Fruit fly (Drosophila melanogaster): Measurements from ENCODE around the gene CG34174.

CG34174 gene

dm6 chr2L:2180120-2180539, 33.9 kb upstream of the CG34174 start (continued):
- TF ChIP-seq Smox (GFP tag; optimal IDR thresholded peaks at IDR 0.05) (peak; percentile 79), vri (GFP tag; optimal IDR thresholded peaks at IDR 0.05) (peak; percentile 55), lz (GFP tag; optimal IDR thresholded peaks at IDR 0.05) (peak; percentile 81), CG10669 (GFP tag; optimal IDR thresholded peaks at IDR 0.05) (peak; percentile 83), CG31627 (GFP tag; optimal IDR thresholded peaks at IDR 0.05) (peak; percentile 67), CG6808 (GFP tag; optimal IDR thresholded peaks at IDR 0.05) (peak; percentile 85), CG3919 (GFP tag; optimal IDR thresholded peaks at IDR 0.05) (peak; percentile 88), CG6163 (GFP tag; IDR thresholded peaks at IDR 0.05) (peak; percentile 94), Eip78C (GFP tag) (peak; percentile 96), Eip75B (GFP tag; optimal IDR thresholded peaks at IDR 0.05) (peak; percentile 87), svp (GFP tag) (peak; percentile 94), CG6276 (GFP tag; optimal IDR thresholded peaks at IDR 0.05) (peak; percentile 84)

DNA sequence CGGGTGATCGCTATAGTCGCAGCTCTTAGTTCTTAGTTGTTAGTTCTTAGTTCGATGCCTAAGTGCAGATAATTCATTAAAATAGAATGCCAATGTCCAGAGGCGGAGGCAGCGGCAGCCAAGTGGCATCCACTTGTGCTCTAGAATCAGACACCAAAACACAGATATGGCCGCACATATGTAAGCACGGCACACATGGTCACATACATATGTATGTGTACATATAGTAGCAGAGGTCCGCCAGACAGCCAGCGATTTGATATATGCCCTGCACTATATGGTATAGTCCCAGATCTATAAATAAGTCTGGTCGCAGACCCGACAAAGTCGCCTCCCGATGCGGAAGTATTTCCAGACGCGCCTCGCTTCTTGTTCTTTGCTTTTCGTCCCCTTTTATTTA, 33.4 kb upstream of the CG34174 start:
- no peak for TF ChIP-seq CG4318 (GFP tag; optimal IDR thresholded peaks at IDR 0.05)
- no peak for TF ChIP-seq svp (GFP tag)
- no peak for TF ChIP-seq net (GFP tag; optimal IDR thresholded peaks at IDR 0.05)
- no peak for TF ChIP-seq OdsH (GFP tag; optimal IDR thresholded peaks at IDR 0.05)
- no peak for TF ChIP-seq CG10669 (GFP tag; optimal IDR thresholded peaks at IDR 0.05)
- no peak for TF ChIP-seq Lpt (GFP tag; optimal IDR thresholded peaks at IDR 0.05)
- TF ChIP-seq Eip78C (GFP tag), result no peak
- TF ChIP-seq fkh (GFP tag; optimal IDR thresholded peaks at IDR 0.05), result no peak
- TF ChIP-seq CG31627 (GFP tag; optimal IDR thresholded peaks at IDR 0.05), result no peak
- TF ChIP-seq spab (GFP tag; optimal IDR thresholded peaks at IDR 0.05), result no peak
- TF ChIP-seq CG3919 (GFP tag; optimal IDR thresholded peaks at IDR 0.05), result no peak
- TF ChIP-seq fd85E (GFP tag; optimal IDR thresholded peaks at IDR 0.05), result no peak
- TF ChIP-seq Sox102F (GFP tag; optimal IDR thresholded peaks at IDR 0.05), result no peak
- no peak for TF ChIP-seq CG15336 (GFP tag; IDR thresholded peaks at IDR 0.05)
- TF ChIP-seq salr (GFP tag; optimal IDR thresholded peaks at IDR 0.05), result no peak
- TF ChIP-seq acj6 (GFP tag; optimal IDR thresholded peaks at IDR 0.05), result no peak
- TF ChIP-seq dac (GFP tag; optimal IDR thresholded peaks at IDR 0.05), result no peak
- no peak for TF ChIP-seq Eip93F (GFP tag; optimal IDR thresholded peaks at IDR 0.05)
- no peak for TF ChIP-seq CG1621 (tag; optimal IDR thresholded peaks at IDR 0.05)

dm6 chr2L:2181971-2182643, 32.0 kb upstream of the CG34174 start:
- no peak for TF ChIP-seq OdsH (GFP tag; optimal IDR thresholded peaks at IDR 0.05)
- no peak for TF ChIP-seq fd59A (GFP tag; optimal IDR thresholded peaks at IDR 0.05)
- TF ChIP-seq CG6163 (GFP tag; IDR thresholded peaks at IDR 0.05), result no peak
- TF ChIP-seq Sox14 (GFP tag; optimal IDR thresholded peaks at IDR 0.05), result no peak
- TF ChIP-seq vri (GFP tag; optimal IDR thresholded peaks at IDR 0.05), result peak; percentile 20
- peak; percentile 11 for TF ChIP-seq Ets21C (GFP tag; optimal IDR thresholded peaks at IDR 0.05)
- TF ChIP-seq svp (GFP tag), result peak; percentile 69
- no peak for TF ChIP-seq CG4318 (GFP tag; optimal IDR thresholded peaks at IDR 0.05)
- no peak for TF ChIP-seq salr (GFP tag; optimal IDR thresholded peaks at IDR 0.05)
- no peak for TF ChIP-seq CG6276 (GFP tag; optimal IDR thresholded peaks at IDR 0.05)
- no peak for TF ChIP-seq Lpt (GFP tag; optimal IDR thresholded peaks at IDR 0.05)
- no peak for TF ChIP-seq CG9139 (GFP tag; optimal IDR thresholded peaks at IDR 0.05)
- peak; percentile 6 for TF ChIP-seq Met (GFP tag; optimal IDR thresholded peaks at IDR 0.05)
- no peak for TF ChIP-seq CG3919 (GFP tag; optimal IDR thresholded peaks at IDR 0.05)
- TF ChIP-seq CG16779 (tag; optimal IDR thresholded peaks at IDR 0.05), result no peak
- no peak for TF ChIP-seq acj6 (GFP tag; optimal IDR thresholded peaks at IDR 0.05)
- TF ChIP-seq CG10631 (GFP tag; optimal IDR thresholded peaks at IDR 0.05), result no peak
- no peak for TF ChIP-seq CG7368 (GFP tag; optimal IDR thresholded peaks at IDR 0.05)
- TF ChIP-seq Blimp-1 (GFP tag; optimal IDR thresholded peaks at IDR 0.05), result no peak
- no peak for TF ChIP-seq fkh (GFP tag; optimal IDR thresholded peaks at IDR 0.05)
- peak; percentile 9 for TF ChIP-seq Eip75B (GFP tag; optimal IDR thresholded peaks at IDR 0.05)
- no peak for TF ChIP-seq CG8632 (GFP tag; optimal IDR thresholded peaks at IDR 0.05)
- no peak for TF ChIP-seq CG8119 (GFP tag; IDR thresholded peaks at IDR 0.05)
- no peak for TF ChIP-seq CG15336 (GFP tag; IDR thresholded peaks at IDR 0.05)
- no peak for TF ChIP-seq Ets96B (tag; optimal IDR thresholded peaks at IDR 0.05)
- TF ChIP-seq Sox102F (GFP tag; optimal IDR thresholded peaks at IDR 0.05), result no peak
- TF ChIP-seq esn (GFP tag; optimal IDR thresholded peaks at IDR 0.05), result peak; percentile 48
- no peak for TF ChIP-seq CG6854 (GFP tag; optimal IDR thresholded peaks at IDR 0.05)
- no peak for TF ChIP-seq fd85E (GFP tag; optimal IDR thresholded peaks at IDR 0.05)
- TF ChIP-seq CG11762 (GFP tag; optimal IDR thresholded peaks at IDR 0.05; ENCODE audit: insufficient read depth), result no peak
- TF ChIP-seq Sox15 (GFP tag; optimal IDR thresholded peaks at IDR 0.05), result no peak
- TF ChIP-seq ss (GFP tag; optimal IDR thresholded peaks at IDR 0.05), result peak in 1 of 2 experiments; percentile 60
- TF ChIP-seq cyc (GFP tag; optimal IDR thresholded peaks at IDR 0.05), result no peak
- TF ChIP-seq CG32006 (GFP tag; optimal IDR thresholded peaks at IDR 0.05), result no peak

Measured in whole organism, prepupa.